Worm (Caenorhabditis elegans) whole organism, midembryonic: ENCODE measurements around the gene F14D7.18.

Experiments used
- T22C8.4 ChIP-seq: fragments of 200-800 bp; sonication (Bioruptor generic); IDR thresholded peaks from 2 replicates; pipeline ENCODE4 v1.3.6; 2022; ENCODE audit warnings: missing genetic modification characterization, missing compliant biosample characterization
- cog-1 ChIP-seq: sonication (generic microtip); optimal IDR thresholded peaks from 2 replicates; lab custom pipeline; 2016; ENCODE audit warnings: missing genetic modification characterization, missing compliant biosample characterization
- flt-1 ChIP-seq: fragments of 200-800 bp; sonication (Bioruptor generic); IDR thresholded peaks from 2 replicates; pipeline ENCODE4 v1.3.6; 2022; ENCODE audit warnings: missing genetic modification characterization, missing compliant biosample characterization
- klf-2 ChIP-seq: fragments of 200-800 bp; sonication (Bioruptor generic); conservative IDR thresholded peaks from 2 replicates; pipeline ENCODE4 v1.3.6; 2022; ENCODE audit warnings: missing genetic modification reagents, missing genetic modification characterization, missing compliant biosample characterization
- med-1 ChIP-seq: sonication (generic microtip); optimal IDR thresholded peaks from 2 replicates; lab custom pipeline; 2017; ENCODE audit warnings: missing genetic modification characterization, mild to moderate bottlenecking, missing compliant biosample characterization, antibody characterized with exemption, missing genetic modification reagents; ENCODE audit not compliant: insufficient read depth
- ref-1 ChIP-seq: fragments of 200-800 bp; sonication (Bioruptor generic); conservative IDR thresholded peaks from 2 replicates; pipeline ENCODE4 v1.3.6; 2022; ENCODE audit warnings: missing genetic modification reagents, missing genetic modification characterization, missing compliant biosample characterization
- tab-1 ChIP-seq: fragments of 200-800 bp; sonication (Bioruptor generic); IDR thresholded peaks from 2 replicates; pipeline ENCODE4 v1.3.6; 2022; ENCODE audit warnings: missing genetic modification characterization, missing compliant biosample characterization
- ztf-23 ChIP-seq: fragments of 200-800 bp; sonication (Bioruptor generic); IDR thresholded peaks from 2 replicates; pipeline ENCODE4 v1.3.6; 2022; ENCODE audit warnings: missing genetic modification reagents, missing genetic modification characterization, missing compliant biosample characterization
- ztf-29 ChIP-seq: fragments of 200-800 bp; sonication (Bioruptor generic); IDR thresholded peaks from 2 replicates; pipeline ENCODE4 v1.3.6; 2022; ENCODE audit warnings: missing genetic modification reagents, missing genetic modification characterization, missing compliant biosample characterization

The F14D7.18 gene

ce11 chrV:14322743-14323142 is 32.2 kb upstream of the F14D7.18 start, which contains the start of gene F47B8.3:
Gene F47B8.3, minus strand, starts transcription at chrV:14323003.
- TF ChIP-seq flt-1 (GFP tag; lab: Robert Waterston, UW) (no peak), klf-2 (GFP tag; lab: Robert Waterston, UW) (no peak), med-1 (GFP tag; lab: Kevin White, UChicago) (no peak), T22C8.4 (GFP tag; lab: Robert Waterston, UW) (no peak), ztf-29 (GFP tag; lab: Robert Waterston, UW) (no peak), tab-1 (GFP tag; lab: Robert Waterston, UW) (no peak), ztf-23 (GFP tag; lab: Robert Waterston, UW) (no peak), cog-1 (tag; lab: Kevin White, UChicago) (no peak), ref-1 (GFP tag; lab: Robert Waterston, UW) (no peak)

ce11 chrV:14320730-14321319 is 30.3 kb upstream of the F14D7.18 start:
- no peak for TF ChIP-seq cog-1 (tag; lab: Kevin White, UChicago)
- no peak for TF ChIP-seq tab-1 (GFP tag; lab: Robert Waterston, UW)
- TF ChIP-seq ztf-23 (GFP tag; lab: Robert Waterston, UW): no peak
- TF ChIP-seq ztf-29 (GFP tag; lab: Robert Waterston, UW): no peak
- TF ChIP-seq T22C8.4 (GFP tag; lab: Robert Waterston, UW): no peak
- no peak for TF ChIP-seq flt-1 (GFP tag; lab: Robert Waterston, UW)
- no peak for TF ChIP-seq med-1 (GFP tag; lab: Kevin White, UChicago)
- TF ChIP-seq ref-1 (GFP tag; lab: Robert Waterston, UW): no peak
- TF ChIP-seq klf-2 (GFP tag; lab: Robert Waterston, UW): no peak

- no peak for TF ChIP-seq ref-1 (GFP tag; lab: Robert Waterston, UW)
- TF ChIP-seq T22C8.4 (GFP tag; lab: Robert Waterston, UW): no peak
- TF ChIP-seq cog-1 (tag; lab: Kevin White, UChicago): no peak
- TF ChIP-seq tab-1 (GFP tag; lab: Robert Waterston, UW): no peak
- TF ChIP-seq ztf-29 (GFP tag; lab: Robert Waterston, UW): no peak
- no peak for TF ChIP-seq med-1 (GFP tag; lab: Kevin White, UChicago)
- no peak for TF ChIP-seq ztf-23 (GFP tag; lab: Robert Waterston, UW)
- TF ChIP-seq klf-2 (GFP tag; lab: Robert Waterston, UW): no peak
Measured at ce11 chrV:14320246-14320645, 29.7 kb upstream of the F14D7.18 start, which contains the start of gene F47B8.14. Gene F47B8.14, plus strand, starts transcription at chrV:14320546.

ce11 chrV:14319101-14319781 is 28.7 kb upstream of the F14D7.18 start, which contains the start of gene F47B8.13:
Gene F47B8.13, minus strand, starts transcription at chrV:14319731.
- TF ChIP-seq flt-1 (GFP tag; lab: Robert Waterston, UW) (no peak), cog-1 (tag; lab: Kevin White, UChicago) (no peak), ref-1 (GFP tag; lab: Robert Waterston, UW) (no peak), tab-1 (GFP tag; lab: Robert Waterston, UW) (no peak), klf-2 (GFP tag; lab: Robert Waterston, UW) (no peak), T22C8.4 (GFP tag; lab: Robert Waterston, UW) (no peak), med-1 (GFP tag; lab: Kevin White, UChicago) (no peak), ztf-23 (GFP tag; lab: Robert Waterston, UW) (no peak), ztf-29 (GFP tag; lab: Robert Waterston, UW) (no peak)

- TF ChIP-seq tab-1 (GFP tag; lab: Robert Waterston, UW): no peak
- TF ChIP-seq ztf-29 (GFP tag; lab: Robert Waterston, UW): no peak
- no peak for TF ChIP-seq klf-2 (GFP tag; lab: Robert Waterston, UW)
- no peak for TF ChIP-seq cog-1 (tag; lab: Kevin White, UChicago)
- no peak for TF ChIP-seq T22C8.4 (GFP tag; lab: Robert Waterston, UW)
Measured at ce11 chrV:14317621-14318020, 27.1 kb upstream of the F14D7.18 start.

ce11 chrV:14317204-14317603 is 26.7 kb upstream of the F14D7.18 start:
- TF ChIP-seq T22C8.4 (GFP tag; lab: Robert Waterston, UW) (no peak), tab-1 (GFP tag; lab: Robert Waterston, UW) (no peak), flt-1 (GFP tag; lab: Robert Waterston, UW) (no peak), ref-1 (GFP tag; lab: Robert Waterston, UW) (no peak), ztf-23 (GFP tag; lab: Robert Waterston, UW) (no peak), cog-1 (tag; lab: Kevin White, UChicago) (no peak), ztf-29 (GFP tag; lab: Robert Waterston, UW) (no peak), med-1 (GFP tag; lab: Kevin White, UChicago) (no peak), klf-2 (GFP tag; lab: Robert Waterston, UW) (no peak)

ce11 chrV:14316525-14316924 is 26.0 kb upstream of the F14D7.18 start, which contains the start of gene F47B8.2:
Gene F47B8.2, minus strand, starts transcription at chrV:14316625.
- TF ChIP-seq cog-1 (tag; lab: Kevin White, UChicago) (no peak), med-1 (GFP tag; lab: Kevin White, UChicago) (no peak), ztf-23 (GFP tag; lab: Robert Waterston, UW) (no peak), ztf-29 (GFP tag; lab: Robert Waterston, UW) (no peak), ref-1 (GFP tag; lab: Robert Waterston, UW) (no peak), T22C8.4 (GFP tag; lab: Robert Waterston, UW) (no peak), klf-2 (GFP tag; lab: Robert Waterston, UW) (no peak)

ce11 chrV:14314236-14314635 is 23.7 kb upstream of the F14D7.18 start, which contains the start of gene F47B8.1:
Gene F47B8.1, minus strand, starts transcription at chrV:14314336.
- TF ChIP-seq flt-1 (GFP tag; lab: Robert Waterston, UW) (no peak), ztf-29 (GFP tag; lab: Robert Waterston, UW) (no peak), ref-1 (GFP tag; lab: Robert Waterston, UW) (no peak), klf-2 (GFP tag; lab: Robert Waterston, UW) (no peak), tab-1 (GFP tag; lab: Robert Waterston, UW) (no peak), ztf-23 (GFP tag; lab: Robert Waterston, UW) (no peak), med-1 (GFP tag; lab: Kevin White, UChicago) (no peak), T22C8.4 (GFP tag; lab: Robert Waterston, UW) (no peak), cog-1 (tag; lab: Kevin White, UChicago) (no peak)
